Fruit fly (Drosophila melanogaster) whole organism, embryonic: ENCODE results near the gene armi.

ENCODE experiments used
- Bgb ChIP-seq: fragments of 200-800 bp; sonication (Bioruptor generic); IDR thresholded peaks from 2 replicates; pipeline ENCODE4 v1.3.6; 2022; ENCODE audit warnings: missing biosample characterization, missing genetic modification characterization; ENCODE audit not compliant: partially characterized antibody
- CG12071 ChIP-seq: fragments of 200-800 bp; sonication (Bioruptor generic); optimal IDR thresholded peaks from 3 replicates; lab custom pipeline; 2018; ENCODE audit warnings: missing biosample characterization, mild to moderate bottlenecking, missing genetic modification characterization
- CG1603 ChIP-seq: fragments of 200-800 bp; sonication (Bioruptor generic); optimal IDR thresholded peaks from 2 replicates; lab custom pipeline; 2019; ENCODE audit warnings: missing biosample characterization, mild to moderate bottlenecking, missing genetic modification characterization, moderate library complexity
- CG17328 ChIP-seq: fragments of 200-800 bp; sonication (Bioruptor generic); IDR thresholded peaks from 2 replicates; pipeline ENCODE4 v1.3.6; 2022; ENCODE audit warnings: missing biosample characterization, missing genetic modification characterization
- CG2116 ChIP-seq: fragments of 200-800 bp; sonication (Bioruptor generic); optimal IDR thresholded peaks from 3 replicates; lab custom pipeline; 2018; ENCODE audit warnings: missing biosample characterization, mild to moderate bottlenecking, missing genetic modification characterization
- CG2199 ChIP-seq: fragments of 200-800 bp; sonication (Bioruptor generic); IDR thresholded peaks from 3 replicates; pipeline ENCODE4 v1.3.6; 2022; ENCODE audit warnings: missing biosample characterization, missing genetic modification characterization
- CG2712 ChIP-seq: fragments of 200-800 bp; optimal IDR thresholded peaks from 3 replicates; lab custom pipeline; 2019; ENCODE audit warnings: missing biosample characterization, mild to moderate bottlenecking, missing genetic modification characterization, moderate library complexity
- CG30431 ChIP-seq: fragments of 200-800 bp; sonication (Bioruptor generic); optimal IDR thresholded peaks from 2 replicates; lab custom pipeline; 2017; ENCODE audit warnings: missing biosample characterization, missing genetic modification characterization
- CG31388 ChIP-seq: fragments of 200-800 bp; sonication (Bioruptor generic); optimal IDR thresholded peaks from 2 replicates; lab custom pipeline; 2016; ENCODE audit warnings: missing biosample characterization, missing genetic modification characterization
- CG4730 ChIP-seq: fragments of 200-800 bp; sonication (Bioruptor generic); IDR thresholded peaks from 2 replicates; pipeline ENCODE4 v1.3.6; 2022; ENCODE audit warnings: missing biosample characterization, missing genetic modification characterization
- CG4820 ChIP-seq: fragments of 200-800 bp; sonication (Bioruptor generic); optimal IDR thresholded peaks from 3 replicates; lab custom pipeline; 2016; ENCODE audit warnings: missing biosample characterization, missing genetic modification characterization
- CG6254 ChIP-seq: fragments of 200-800 bp; sonication (Bioruptor generic); optimal IDR thresholded peaks from 3 replicates; lab custom pipeline; 2017; ENCODE audit warnings: mild to moderate bottlenecking, missing biosample characterization, missing genetic modification reagents, missing genetic modification characterization
- CG6683 ChIP-seq: fragments of 200-800 bp; sonication (Bioruptor generic); optimal IDR thresholded peaks from 2 replicates; lab custom pipeline; 2017; ENCODE audit warnings: missing biosample characterization, mild to moderate bottlenecking, missing genetic modification characterization, missing genetic modification reagents
- CG7987 ChIP-seq: fragments of 200-800 bp; sonication (Bioruptor generic); optimal IDR thresholded peaks from 2 replicates; lab custom pipeline; 2018; ENCODE audit warnings: missing biosample characterization, mild to moderate bottlenecking, missing genetic modification characterization, moderate library complexity
- D19B ChIP-seq: fragments of 200-800 bp; sonication (Bioruptor generic); optimal IDR thresholded peaks from 2 replicates; lab custom pipeline; 2017; ENCODE audit warnings: missing biosample characterization, mild to moderate bottlenecking, missing genetic modification characterization
- Dbx ChIP-seq: fragments of 200-800 bp; sonication (Bioruptor generic); IDR thresholded peaks from 3 replicates; pipeline ENCODE4 v1.3.6; 2022; ENCODE audit warnings: missing biosample characterization, missing genetic modification characterization
- Dip2 ChIP-seq: fragments of 200-800 bp; sonication (Bioruptor generic); IDR thresholded peaks from 2 replicates; pipeline ENCODE4 v1.3.6; 2022; ENCODE audit warnings: missing biosample characterization, missing genetic modification characterization
- Drgx ChIP-seq: fragments of 200-800 bp; sonication (Bioruptor generic); IDR thresholded peaks from 2 replicates; pipeline ENCODE4 v1.3.6; 2022; ENCODE audit warnings: missing biosample characterization, missing genetic modification characterization
- Ets65A ChIP-seq: fragments of 200-800 bp; sonication (Bioruptor generic); peaks from one replicate; lab custom pipeline; 2016; ENCODE audit warnings: missing biosample characterization, missing genetic modification characterization
- Hand ChIP-seq: fragments of 200-800 bp; sonication (Bioruptor generic); optimal IDR thresholded peaks from 2 replicates; lab custom pipeline; 2017; ENCODE audit warnings: mild to moderate bottlenecking, missing biosample characterization, missing genetic modification reagents, missing genetic modification characterization
- Hr39 ChIP-seq: fragments of >200 bp; optimal IDR thresholded peaks from 2 replicates; lab custom pipeline; 2017
- Hsf ChIP-seq: fragments of 200-800 bp; sonication (Bioruptor generic); optimal IDR thresholded peaks from 3 replicates; lab custom pipeline; 2016; ENCODE audit warnings: missing biosample characterization, missing genetic modification characterization
- NC2β ChIP-seq: fragments of 200-800 bp; sonication (Bioruptor generic); optimal IDR thresholded peaks from 2 replicates; lab custom pipeline; 2016; ENCODE audit warnings: missing biosample characterization, missing genetic modification characterization
- Neu2 ChIP-seq: fragments of 200-800 bp; sonication (Bioruptor generic); optimal IDR thresholded peaks from 3 replicates; lab custom pipeline; 2016; ENCODE audit warnings: missing biosample characterization, missing genetic modification characterization, borderline replicate concordance
- Rfx ChIP-seq: fragments of 200-800 bp; sonication (Bioruptor generic); IDR thresholded peaks from 2 replicates; pipeline ENCODE4 v1.3.6; 2022; ENCODE audit warnings: missing biosample characterization, missing genetic modification characterization
- Rx ChIP-seq: fragments of 200-800 bp; sonication (Bioruptor generic); IDR thresholded peaks from 2 replicates; pipeline ENCODE4 v1.3.6; 2022; ENCODE audit warnings: missing biosample characterization, missing genetic modification characterization
- Scr ChIP-seq: fragments of 200-800 bp; sonication (Bioruptor generic); IDR thresholded peaks from 2 replicates; pipeline ENCODE4 v1.3.6; 2022; ENCODE audit warnings: missing biosample characterization, missing genetic modification characterization; ENCODE audit not compliant: partially characterized antibody
- Six4 ChIP-seq: fragments of 200-800 bp; sonication (Bioruptor generic); optimal IDR thresholded peaks from 2 replicates; lab custom pipeline; 2016; ENCODE audit warnings: missing biosample characterization, missing genetic modification characterization
- Sry-δ ChIP-seq: fragments of 200-800 bp; sonication (Bioruptor generic); optimal IDR thresholded peaks from 2 replicates; lab custom pipeline; 2016; ENCODE audit warnings: missing biosample characterization, missing genetic modification characterization
- croc ChIP-seq: fragments of 200-800 bp; sonication (Bioruptor generic); conservative IDR thresholded peaks from 3 replicates; pipeline ENCODE4 v1.3.6; 2022; ENCODE audit warnings: missing biosample characterization, missing genetic modification characterization
- dan ChIP-seq: fragments of 200-800 bp; sonication (Bioruptor generic); IDR thresholded peaks from 2 replicates; pipeline ENCODE4 v1.3.6; 2022; ENCODE audit warnings: missing biosample characterization, missing genetic modification characterization
- danr ChIP-seq: fragments of 200-800 bp; sonication (Bioruptor generic); IDR thresholded peaks from 2 replicates; pipeline ENCODE4 v1.3.6; 2022; ENCODE audit warnings: missing biosample characterization, missing genetic modification characterization
- dm ChIP-seq: fragments of 200-800 bp; sonication (Bioruptor generic); optimal IDR thresholded peaks from 3 replicates; lab custom pipeline; 2016; ENCODE audit warnings: missing biosample characterization, missing genetic modification characterization
- dmrt99B ChIP-seq: fragments of 200-800 bp; sonication (Bioruptor generic); optimal IDR thresholded peaks from 2 replicates; lab custom pipeline; 2018; ENCODE audit warnings: missing biosample characterization, mild to moderate bottlenecking, missing genetic modification characterization, moderate library complexity
- eyg ChIP-seq: fragments of 200-800 bp; sonication (Bioruptor generic); optimal IDR thresholded peaks from 3 replicates; lab custom pipeline; 2016; ENCODE audit warnings: missing biosample characterization, missing genetic modification characterization
- fu2 ChIP-seq: fragments of 200-800 bp; sonication (Bioruptor generic); optimal IDR thresholded peaks from 2 replicates; lab custom pipeline; 2016; ENCODE audit warnings: missing biosample characterization, missing genetic modification characterization
- gsb-n ChIP-seq: fragments of 200-800 bp; sonication (Bioruptor generic); optimal IDR thresholded peaks from 3 replicates; lab custom pipeline; 2018; ENCODE audit warnings: missing biosample characterization, mild to moderate bottlenecking, missing genetic modification characterization
- hth ChIP-seq: fragments of >200 bp; optimal IDR thresholded peaks from 2 replicates; lab custom pipeline; 2017; ENCODE audit warnings: inconsistent platforms
- lbe ChIP-seq: fragments of 200-800 bp; sonication (Bioruptor generic); optimal IDR thresholded peaks from 2 replicates; lab custom pipeline; 2016; ENCODE audit warnings: missing biosample characterization, mild to moderate bottlenecking, missing genetic modification characterization
- maf-S ChIP-seq: fragments of 200-800 bp; sonication (Bioruptor generic); optimal IDR thresholded peaks from 2 replicates; lab custom pipeline; 2016; ENCODE audit warnings: missing biosample characterization, missing genetic modification characterization
- mam ChIP-seq: fragments of 200-800 bp; sonication (Bioruptor generic); optimal IDR thresholded peaks from 3 replicates; lab custom pipeline; 2016; ENCODE audit warnings: missing biosample characterization, missing genetic modification characterization
- nerfin-2 ChIP-seq: fragments of 200-800 bp; sonication (Bioruptor generic); IDR thresholded peaks from 2 replicates; pipeline ENCODE4 v1.3.6; 2022; ENCODE audit warnings: missing biosample characterization, missing genetic modification characterization; ENCODE audit not compliant: partially characterized antibody
- peb ChIP-seq: fragments of 200-800 bp; sonication (Bioruptor generic); IDR thresholded peaks from 2 replicates; pipeline ENCODE4 v1.3.6; 2022; ENCODE audit warnings: missing biosample characterization, missing genetic modification characterization
- pfk ChIP-seq: fragments of 200-800 bp; sonication (Bioruptor generic); optimal IDR thresholded peaks from 2 replicates; lab custom pipeline; 2018; ENCODE audit warnings: missing biosample characterization, mild to moderate bottlenecking, missing genetic modification characterization, moderate library complexity
- repo ChIP-seq: fragments of 200-800 bp; sonication (Bioruptor generic); optimal IDR thresholded peaks from 2 replicates; lab custom pipeline; 2016; ENCODE audit warnings: missing biosample characterization, missing genetic modification characterization
- sens ChIP-seq: fragments of 200-800 bp; sonication (Bioruptor generic); peaks from one replicate; lab custom pipeline; 2016; ENCODE audit warnings: missing biosample characterization, missing genetic modification characterization
- slp2 ChIP-seq: fragments of 200-800 bp; sonication (Bioruptor generic); optimal IDR thresholded peaks from 2 replicates; lab custom pipeline; 2016; ENCODE audit warnings: missing biosample characterization, missing genetic modification characterization
- stc ChIP-seq: fragments of 200-800 bp; sonication (Bioruptor generic); IDR thresholded peaks from 2 replicates; pipeline ENCODE4 v1.3.6; 2022; ENCODE audit warnings: missing biosample characterization, missing genetic modification characterization
- stwl ChIP-seq: fragments of 200-800 bp; sonication (Bioruptor generic); optimal IDR thresholded peaks from 3 replicates; lab custom pipeline; 2018; ENCODE audit warnings: missing biosample characterization, mild to moderate bottlenecking, missing genetic modification characterization, moderate library complexity
- trem ChIP-seq: fragments of 200-800 bp; optimal IDR thresholded peaks from 3 replicates; lab custom pipeline; 2019; ENCODE audit warnings: missing biosample characterization, mild to moderate bottlenecking, missing genetic modification characterization, moderate library complexity
- unc-4 ChIP-seq: fragments of 200-800 bp; sonication (Bioruptor generic); IDR thresholded peaks from 2 replicates; pipeline ENCODE4 v1.3.6; 2022; ENCODE audit warnings: missing biosample characterization, missing genetic modification characterization; ENCODE audit not compliant: partially characterized antibody
- zfh2 ChIP-seq: fragments of 200-800 bp; sonication (Bioruptor generic); optimal IDR thresholded peaks from 2 replicates; lab custom pipeline; 2016; ENCODE audit warnings: missing biosample characterization, missing genetic modification characterization

Gene armi

dm6 chr3L:3436838-3437663 is 24.1 kb upstream of the armi start (continued):
- TF ChIP-seq Six4 (GFP tag; lab: Kevin White, UChicago) = no peak
- TF ChIP-seq Dip2 = no peak
- TF ChIP-seq zfh2 (GFP tag; lab: Kevin White, UChicago) = no peak
- no peak for TF ChIP-seq Bgb (GFP tag; lab: Robert Waterston, UW)
- TF ChIP-seq Hsf (GFP tag; lab: Kevin White, UChicago) = no peak
- no peak for TF ChIP-seq danr (GFP tag; lab: Robert Waterston, UW)
- TF ChIP-seq gsb-n = peak; percentile 19
- no peak for TF ChIP-seq Neu2 (GFP tag; lab: Kevin White, UChicago)
- TF ChIP-seq CG1603 (tag; lab: Kevin White, UChicago) = no peak
- TF ChIP-seq hth (lab: Kevin White, UChicago) = no peak
- TF ChIP-seq CG4820 (GFP tag; lab: Kevin White, UChicago) = peak; percentile 13
- TF ChIP-seq nerfin-2 (GFP tag; lab: Robert Waterston, UW) = no peak
- TF ChIP-seq sens (GFP tag; lab: Kevin White, UChicago) = peak; percentile 30
- no peak for TF ChIP-seq dm
- TF ChIP-seq eyg = no peak
- no peak for TF ChIP-seq Scr (GFP tag; lab: Robert Waterston, UW)
- TF ChIP-seq Sry-δ (GFP tag; lab: Kevin White, UChicago) = no peak
- TF ChIP-seq Hand (GFP tag; lab: Kevin White, UChicago) = peak; percentile 42
- no peak for TF ChIP-seq CG7987 (GFP tag; lab: Kevin White, UChicago)
- no peak for TF ChIP-seq CG4730
- no peak for TF ChIP-seq Drgx (GFP tag; lab: Robert Waterston, UW)
- no peak for TF ChIP-seq slp2 (GFP tag; lab: Kevin White, UChicago)
- TF ChIP-seq Rfx (GFP tag; lab: Robert Waterston, UW) = peak; percentile 36
- no peak for TF ChIP-seq CG12071
- TF ChIP-seq CG2712 = peak; percentile 69
- TF ChIP-seq CG2116 (GFP tag; lab: Kevin White, UChicago) = no peak
- no peak for TF ChIP-seq NC2β (GFP tag; lab: Kevin White, UChicago)
- no peak for TF ChIP-seq trem
- no peak for TF ChIP-seq maf-S (GFP tag; lab: Kevin White, UChicago)
- no peak for TF ChIP-seq pfk (GFP tag; lab: Kevin White, UChicago)
- no peak for TF ChIP-seq CG31388 (GFP tag; lab: Kevin White, UChicago)
- no peak for TF ChIP-seq CG30431 (GFP tag; lab: Kevin White, UChicago)
- TF ChIP-seq CG6683 = no peak
- no peak for TF ChIP-seq unc-4 (GFP tag; lab: Robert Waterston, UW)
- peak; percentile 76 for TF ChIP-seq dmrt99B (tag; lab: Kevin White, UChicago)
- no peak for TF ChIP-seq lbe (GFP tag; lab: Kevin White, UChicago)
- no peak for TF ChIP-seq CG2199 (GFP tag; lab: Robert Waterston, UW)
- TF ChIP-seq dan = no peak
- TF ChIP-seq Hr39 (lab: Kevin White, UChicago) = no peak
- no peak for TF ChIP-seq stwl (tag; lab: Kevin White, UChicago)
- TF ChIP-seq mam (GFP tag; lab: Kevin White, UChicago) = no peak
- TF ChIP-seq Dbx (GFP tag; lab: Robert Waterston, UW) = peak; percentile 69
- no peak for TF ChIP-seq CG6254 (GFP tag; lab: Kevin White, UChicago)
- TF ChIP-seq fu2 (GFP tag; lab: Kevin White, UChicago) = no peak
- TF ChIP-seq repo (GFP tag; lab: Kevin White, UChicago) = no peak
- TF ChIP-seq Ets65A = no peak
- no peak for TF ChIP-seq CG17328 (GFP tag; lab: Robert Waterston, UW)
- no peak for TF ChIP-seq peb (GFP tag; lab: Robert Waterston, UW)
- TF ChIP-seq Rx (GFP tag; lab: Robert Waterston, UW) = no peak
- TF ChIP-seq D19B = no peak
- TF ChIP-seq stc (GFP tag; lab: Robert Waterston, UW) = peak; percentile 63; the same call in 1 of the 2 replicates
- TF ChIP-seq croc (GFP tag; lab: Robert Waterston, UW) = no peak
